Fruit fly (Drosophila melanogaster): ENCODE data around the gene Rok.

Rok gene

DNA sequence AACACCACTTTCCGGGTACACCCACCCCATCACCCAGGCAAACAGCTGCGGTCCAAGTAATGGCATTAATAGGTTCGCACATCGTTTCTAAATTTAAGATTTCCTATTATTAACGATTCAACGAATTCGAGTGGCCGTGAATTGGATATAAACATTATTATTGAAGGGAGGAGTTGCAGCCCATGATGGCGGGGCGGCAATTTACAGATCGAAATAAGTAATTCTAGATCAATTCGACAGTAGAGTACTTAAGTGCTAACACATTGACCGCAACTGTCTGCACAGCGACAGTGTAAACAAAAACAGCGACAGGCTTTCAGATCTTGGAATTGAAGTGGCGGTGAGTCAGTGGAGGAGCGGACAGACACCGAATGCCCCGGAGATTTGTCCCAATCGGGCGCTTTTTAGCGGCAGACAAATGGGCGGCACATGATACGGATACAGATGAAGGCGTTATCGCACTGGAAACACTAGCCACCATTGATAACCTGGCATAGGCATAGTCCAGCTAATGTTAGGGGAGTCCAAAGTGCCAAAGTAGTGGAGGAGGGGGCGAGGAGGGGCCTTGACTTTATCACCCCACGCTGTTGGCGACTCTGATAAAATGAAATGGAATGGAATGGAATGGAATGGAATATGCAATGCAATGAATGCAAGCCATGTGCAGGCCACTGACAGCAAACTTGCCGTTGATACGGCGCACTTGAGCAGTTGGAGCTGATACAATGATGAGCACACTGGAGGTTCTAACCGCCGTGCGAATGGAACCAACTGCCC, 3.8 kb downstream of the Rok start:
- no peak for TF ChIP-seq CG7101 (tag; optimal IDR thresholded peaks at IDR 0.05)
- TF ChIP-seq CG1620 (GFP tag; optimal IDR thresholded peaks at IDR 0.05): no peak
- TF ChIP-seq pad (GFP tag; optimal IDR thresholded peaks at IDR 0.05): peak; percentile 10
- TF ChIP-seq cic (GFP tag; optimal IDR thresholded peaks at IDR 0.05): peak; percentile 78
- TF ChIP-seq Clk (GFP tag; optimal IDR thresholded peaks at IDR 0.05): no peak
- TF ChIP-seq bab1 (GFP tag; optimal IDR thresholded peaks at IDR 0.05): no peak
- TF ChIP-seq CG7045 (GFP tag; optimal IDR thresholded peaks at IDR 0.05): peak; percentile 6
- TF ChIP-seq Mnt (GFP tag; optimal IDR thresholded peaks at IDR 0.05): peak; percentile 97
- TF ChIP-seq CG12768 (GFP tag; optimal IDR thresholded peaks at IDR 0.05): peak; percentile 96
- TF ChIP-seq CG11617 (GFP tag; optimal IDR thresholded peaks at IDR 0.05): peak; percentile 11
- TF ChIP-seq Hr96 (GFP tag; optimal IDR thresholded peaks at IDR 0.05): peak; percentile 29
- no peak for TF ChIP-seq cnc (optimal IDR thresholded peaks at IDR 0.05)
- TF ChIP-seq CG33017 (tag; optimal IDR thresholded peaks at IDR 0.05): peak; percentile 1
- TF ChIP-seq tj (GFP tag; optimal IDR thresholded peaks at IDR 0.05): peak; percentile 39
- TF ChIP-seq toe (GFP tag; optimal IDR thresholded peaks at IDR 0.05): peak; percentile 8
- TF ChIP-seq ovo (GFP tag; optimal IDR thresholded peaks at IDR 0.05): no peak
- no peak for TF ChIP-seq CG14711 (tag; optimal IDR thresholded peaks at IDR 0.05)
- no peak for TF ChIP-seq kay (GFP tag; ENCODE audit: borderline replicate concordance)
- peak; percentile 22 for TF ChIP-seq CG5204 (GFP tag; optimal IDR thresholded peaks at IDR 0.05)
- no peak for TF ChIP-seq Crg-1 (GFP tag; optimal IDR thresholded peaks at IDR 0.05)

DNA sequence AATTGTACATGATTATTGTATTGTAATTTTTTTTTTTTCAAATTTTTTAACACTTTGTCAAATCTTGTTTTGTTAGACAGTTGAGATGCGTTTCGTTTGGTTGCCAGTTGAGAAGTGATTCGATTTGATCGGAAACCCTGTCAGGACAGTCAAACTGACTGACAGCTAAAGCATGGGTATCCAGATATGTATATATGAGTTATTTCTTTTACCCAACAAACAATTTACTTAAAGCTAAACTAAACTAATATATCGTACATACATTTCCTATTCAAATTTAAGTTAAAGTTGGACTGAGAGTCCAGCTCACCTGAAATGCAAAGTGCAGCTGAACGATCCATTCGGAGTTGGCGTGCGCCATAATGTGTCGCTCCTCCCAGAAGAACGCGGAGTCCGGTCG, 5.1 kb downstream of the Rok start, which contains the start of gene CG9777:
TSS of gene CG9777 (minus strand) at position 101 of the 400 bp plus-strand sequence.
- TF ChIP-seq toe (GFP tag; optimal IDR thresholded peaks at IDR 0.05) (no peak), CG5204 (GFP tag; optimal IDR thresholded peaks at IDR 0.05) (no peak), Mnt (GFP tag; optimal IDR thresholded peaks at IDR 0.05) (no peak)

DNA sequence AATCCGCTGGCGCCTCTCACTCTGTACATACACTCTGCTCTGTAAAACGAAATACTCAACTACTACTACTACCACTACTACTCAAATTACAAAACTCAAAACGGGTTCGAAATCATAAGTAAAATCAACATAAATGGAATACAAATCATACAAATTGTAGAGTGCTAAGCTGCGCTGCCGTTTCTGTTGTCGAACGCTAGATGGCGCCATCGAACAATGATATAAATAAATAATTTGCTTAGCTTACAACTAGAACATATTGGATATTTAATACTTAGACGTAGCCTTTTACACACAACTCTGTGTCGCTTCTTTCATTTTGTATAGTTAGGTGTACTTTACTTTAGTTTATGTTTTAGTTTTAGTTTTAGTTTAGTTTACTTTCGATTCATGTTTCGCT, 12.7 kb downstream of the Rok start:
- TF ChIP-seq tj (GFP tag; optimal IDR thresholded peaks at IDR 0.05) (no peak), ovo (GFP tag; optimal IDR thresholded peaks at IDR 0.05) (no peak)

DNA sequence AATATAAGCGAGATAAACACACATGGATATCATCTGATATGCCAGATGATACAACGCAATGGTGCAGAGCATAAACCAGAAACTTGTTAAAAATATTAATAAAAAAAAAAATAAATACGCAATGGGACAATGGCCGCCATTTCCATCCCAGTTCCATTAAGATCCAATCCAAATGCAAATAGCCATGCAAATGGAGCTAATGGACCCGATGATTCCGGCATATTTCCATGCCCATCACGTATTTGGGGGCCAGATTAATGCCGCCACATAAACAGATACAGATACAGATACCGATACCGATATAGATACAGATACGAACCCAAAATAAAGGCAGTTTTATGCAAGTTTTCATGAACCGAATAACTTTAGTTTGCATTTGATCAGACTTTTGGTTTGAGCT, 13.7 kb downstream of the Rok start:
- TF ChIP-seq CG12768 (GFP tag; optimal IDR thresholded peaks at IDR 0.05) (no peak), pad (GFP tag; optimal IDR thresholded peaks at IDR 0.05) (no peak), tj (GFP tag; optimal IDR thresholded peaks at IDR 0.05) (no peak), CG5204 (GFP tag; optimal IDR thresholded peaks at IDR 0.05) (no peak), Clk (GFP tag; optimal IDR thresholded peaks at IDR 0.05) (no peak)

DNA sequence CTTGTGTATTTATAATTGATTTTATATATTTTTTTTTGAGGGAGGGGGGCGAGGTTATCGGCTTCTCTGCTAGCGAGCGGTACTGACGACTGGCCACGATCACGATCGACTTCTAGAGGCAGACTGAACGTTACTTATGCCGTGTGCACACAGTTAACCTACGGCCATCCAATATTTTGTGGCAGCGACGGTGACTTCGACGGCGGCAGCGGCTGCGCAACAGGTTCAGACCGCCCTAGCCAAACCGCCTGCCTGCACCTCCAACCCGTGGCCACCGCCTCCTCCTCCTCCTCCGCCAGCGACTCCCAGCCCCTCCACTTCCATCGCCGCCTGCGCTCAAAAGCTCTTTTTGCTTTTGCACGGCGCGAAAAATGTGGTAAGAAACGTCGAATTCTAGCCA, 15.8 kb downstream of the Rok start, which contains the start of gene CG9782:
TSS of gene CG9782 (minus strand) at position 128 of the 400 bp plus-strand sequence.
- TF ChIP-seq cic (GFP tag; optimal IDR thresholded peaks at IDR 0.05): no peak
- TF ChIP-seq bab1 (GFP tag; optimal IDR thresholded peaks at IDR 0.05): no peak
- TF ChIP-seq Mnt (GFP tag; optimal IDR thresholded peaks at IDR 0.05): no peak
- TF ChIP-seq Clk (GFP tag; optimal IDR thresholded peaks at IDR 0.05): no peak
- no peak for TF ChIP-seq kay (GFP tag; ENCODE audit: borderline replicate concordance)
- TF ChIP-seq CG11617 (GFP tag; optimal IDR thresholded peaks at IDR 0.05): no peak
- TF ChIP-seq cnc (optimal IDR thresholded peaks at IDR 0.05): no peak
- TF ChIP-seq CG12768 (GFP tag; optimal IDR thresholded peaks at IDR 0.05): no peak

DNA sequence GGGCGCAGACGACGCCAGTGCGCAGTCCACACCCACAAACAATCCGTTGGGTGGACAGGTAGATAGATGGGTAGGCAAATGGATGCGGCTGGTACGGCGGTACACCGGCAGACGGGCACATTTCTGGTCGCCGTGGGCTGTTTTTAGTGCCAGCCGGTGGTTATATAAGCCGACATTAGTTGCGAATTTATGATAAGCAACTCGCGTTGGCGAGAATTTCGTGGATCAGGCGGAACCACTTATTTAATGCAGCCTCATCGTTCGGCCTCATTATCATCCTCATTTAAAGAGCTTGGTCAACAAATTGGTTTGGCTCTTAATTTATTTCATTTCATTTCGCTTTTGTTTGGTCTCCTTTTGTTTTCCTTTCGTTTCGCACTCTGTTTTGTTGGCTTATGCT, 18.5 kb downstream of the Rok start:
- TF ChIP-seq CG33017 (tag; optimal IDR thresholded peaks at IDR 0.05) (no peak), CG12768 (GFP tag; optimal IDR thresholded peaks at IDR 0.05) (no peak), ovo (GFP tag; optimal IDR thresholded peaks at IDR 0.05) (no peak), Crg-1 (GFP tag; optimal IDR thresholded peaks at IDR 0.05) (no peak), kay (GFP tag; ENCODE audit: borderline replicate concordance) (no peak), Clk (GFP tag; optimal IDR thresholded peaks at IDR 0.05) (no peak), cic (GFP tag; optimal IDR thresholded peaks at IDR 0.05) (no peak), pad (GFP tag; optimal IDR thresholded peaks at IDR 0.05) (no peak), cnc (optimal IDR thresholded peaks at IDR 0.05) (no peak)

DNA sequence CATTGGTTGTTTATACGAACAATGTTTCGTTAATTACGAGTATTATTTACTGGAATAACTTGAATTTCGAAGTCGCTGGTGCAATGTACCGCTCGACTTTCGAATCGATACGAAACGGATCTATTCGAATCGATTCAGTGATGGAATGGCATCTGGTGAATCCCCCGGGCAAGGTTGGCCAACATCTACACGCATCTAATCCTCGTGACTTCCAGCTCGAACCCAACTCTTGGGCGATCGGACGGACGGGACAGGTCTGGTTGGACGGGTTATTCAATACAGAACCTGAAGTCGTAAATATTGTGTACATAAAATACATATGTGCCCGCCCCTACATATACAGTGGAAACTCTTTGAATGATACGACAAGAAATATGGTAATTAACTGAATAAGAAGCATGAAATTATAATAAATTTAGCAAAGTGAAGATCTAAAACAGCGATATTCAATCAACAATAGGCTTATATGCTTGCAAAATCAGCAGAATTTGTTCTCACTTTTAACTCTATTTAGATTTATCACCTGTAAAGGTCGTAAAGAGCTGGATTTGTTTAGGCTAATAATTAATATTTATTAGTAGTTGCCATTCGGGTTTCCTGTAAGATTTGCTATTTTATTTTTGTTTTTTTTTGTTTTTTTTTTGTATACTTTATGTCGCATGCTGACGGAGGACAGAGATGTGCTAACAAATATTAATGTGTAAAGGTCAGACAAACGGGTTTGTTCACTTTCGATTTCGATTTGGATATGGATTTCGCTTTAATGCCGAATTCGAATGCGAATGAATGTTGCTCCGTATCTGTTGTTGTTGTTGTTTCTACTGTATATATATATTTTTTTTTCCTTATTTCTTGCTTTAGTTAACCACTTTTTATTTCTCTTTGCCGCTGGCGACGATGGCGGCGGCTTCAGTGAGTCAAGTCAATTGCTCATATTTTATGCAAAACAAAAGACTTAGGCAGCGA, 20.2 kb downstream of the Rok start:
- TF ChIP-seq kay (GFP tag; ENCODE audit: borderline replicate concordance): no peak
- no peak for TF ChIP-seq CG12768 (GFP tag; optimal IDR thresholded peaks at IDR 0.05)
- TF ChIP-seq tj (GFP tag; optimal IDR thresholded peaks at IDR 0.05): no peak
- TF ChIP-seq Mnt (GFP tag; optimal IDR thresholded peaks at IDR 0.05): no peak
- TF ChIP-seq CG7101 (tag; optimal IDR thresholded peaks at IDR 0.05): no peak
- no peak for TF ChIP-seq Hr96 (GFP tag; optimal IDR thresholded peaks at IDR 0.05)
- TF ChIP-seq CG14711 (tag; optimal IDR thresholded peaks at IDR 0.05): no peak
- TF ChIP-seq toe (GFP tag; optimal IDR thresholded peaks at IDR 0.05): no peak
- no peak for TF ChIP-seq cnc (optimal IDR thresholded peaks at IDR 0.05)
- no peak for TF ChIP-seq CG33017 (tag; optimal IDR thresholded peaks at IDR 0.05)
- TF ChIP-seq bab1 (GFP tag; optimal IDR thresholded peaks at IDR 0.05): no peak
- no peak for TF ChIP-seq ovo (GFP tag; optimal IDR thresholded peaks at IDR 0.05)
- TF ChIP-seq CG7045 (GFP tag; optimal IDR thresholded peaks at IDR 0.05): no peak
- TF ChIP-seq cic (GFP tag; optimal IDR thresholded peaks at IDR 0.05): no peak
- no peak for TF ChIP-seq CG11617 (GFP tag; optimal IDR thresholded peaks at IDR 0.05)
- no peak for TF ChIP-seq Crg-1 (GFP tag; optimal IDR thresholded peaks at IDR 0.05)

Data from whole organism, adult.